Fruit fly (Drosophila melanogaster): ENCODE measurements around the gene CG31038.

Gene CG31038

DNA sequence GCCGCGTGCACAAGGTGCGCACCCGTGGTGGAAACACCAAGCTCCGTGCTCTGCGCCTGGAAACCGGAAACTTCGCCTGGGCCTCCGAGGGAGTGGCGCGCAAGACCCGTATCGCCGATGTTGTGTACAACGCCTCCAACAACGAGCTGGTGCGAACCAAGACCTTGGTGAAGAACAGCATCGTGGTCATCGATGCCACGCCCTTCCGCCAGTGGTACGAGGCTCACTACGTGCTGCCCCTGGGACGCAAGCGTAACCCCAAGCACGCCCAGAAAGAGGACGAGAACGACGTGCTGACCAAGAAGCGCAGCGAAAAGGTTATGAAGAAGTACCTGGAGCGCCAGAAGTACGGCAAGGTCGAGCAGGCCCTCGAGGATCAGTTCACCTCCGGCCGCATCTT, 14.1 kb upstream of the CG31038 start:
- no peak for TF ChIP-seq noc (tag; optimal IDR thresholded peaks at IDR 0.05)

DNA sequence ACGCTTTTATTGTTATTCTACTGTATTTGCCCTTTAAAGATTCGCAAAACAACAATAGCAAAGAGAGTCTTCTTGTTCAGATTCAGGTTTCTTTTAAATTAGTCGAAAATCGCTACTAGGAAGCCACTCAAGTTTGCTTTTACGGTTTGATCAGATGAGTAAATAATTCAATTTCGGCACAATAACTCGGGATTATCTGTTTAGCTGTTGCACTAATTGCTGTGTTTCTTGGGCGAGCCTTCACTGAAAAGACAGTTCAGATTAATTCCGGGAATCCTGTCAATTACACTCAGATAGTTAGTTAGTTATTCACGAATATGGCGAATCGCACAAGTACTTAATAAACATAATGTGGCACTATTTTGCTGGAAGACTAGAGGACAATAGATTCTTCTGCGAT, 10.2 kb upstream of the CG31038 start:
- peak; percentile 35 for TF ChIP-seq noc (tag; optimal IDR thresholded peaks at IDR 0.05)

DNA sequence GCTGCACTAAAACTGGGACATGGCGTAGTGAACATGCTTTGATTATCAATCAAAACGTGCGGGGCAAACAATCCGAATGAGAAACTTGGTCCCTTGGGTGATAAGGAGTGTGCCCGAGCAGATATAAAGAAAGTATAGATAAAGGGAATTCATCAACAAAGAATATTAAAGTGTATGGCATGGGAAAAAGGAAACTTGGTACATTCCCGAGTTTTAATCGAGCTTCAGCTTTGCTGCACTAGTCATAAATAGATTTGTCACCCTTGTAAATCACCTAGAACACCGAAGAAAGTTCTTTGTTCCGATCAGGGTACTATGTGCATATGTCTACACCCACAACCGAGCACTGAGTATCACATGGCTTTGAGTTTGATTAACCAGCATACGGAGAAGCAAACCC, 9.4 kb upstream of the CG31038 start:
- TF ChIP-seq noc (tag; optimal IDR thresholded peaks at IDR 0.05), result no peak

DNA sequence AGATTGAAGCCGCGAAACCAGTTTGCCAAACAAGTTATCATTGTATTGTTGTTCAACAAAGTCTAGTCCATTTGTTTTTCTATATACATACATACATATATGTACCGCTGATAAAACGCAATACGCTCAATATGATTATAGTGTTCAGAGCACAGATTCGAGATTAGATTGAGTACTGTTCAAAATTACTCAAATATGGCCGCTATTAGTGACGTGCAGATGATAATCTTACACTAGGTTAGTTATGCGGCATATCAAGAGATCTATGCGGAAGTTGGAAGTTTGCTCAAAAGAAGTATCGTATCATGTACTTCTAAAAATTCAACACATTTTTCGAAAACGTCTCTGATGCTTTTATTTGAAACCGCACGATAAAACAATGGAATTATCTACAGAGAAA, 9.0 kb upstream of the CG31038 start:
- TF ChIP-seq noc (tag; optimal IDR thresholded peaks at IDR 0.05), result no peak

DNA sequence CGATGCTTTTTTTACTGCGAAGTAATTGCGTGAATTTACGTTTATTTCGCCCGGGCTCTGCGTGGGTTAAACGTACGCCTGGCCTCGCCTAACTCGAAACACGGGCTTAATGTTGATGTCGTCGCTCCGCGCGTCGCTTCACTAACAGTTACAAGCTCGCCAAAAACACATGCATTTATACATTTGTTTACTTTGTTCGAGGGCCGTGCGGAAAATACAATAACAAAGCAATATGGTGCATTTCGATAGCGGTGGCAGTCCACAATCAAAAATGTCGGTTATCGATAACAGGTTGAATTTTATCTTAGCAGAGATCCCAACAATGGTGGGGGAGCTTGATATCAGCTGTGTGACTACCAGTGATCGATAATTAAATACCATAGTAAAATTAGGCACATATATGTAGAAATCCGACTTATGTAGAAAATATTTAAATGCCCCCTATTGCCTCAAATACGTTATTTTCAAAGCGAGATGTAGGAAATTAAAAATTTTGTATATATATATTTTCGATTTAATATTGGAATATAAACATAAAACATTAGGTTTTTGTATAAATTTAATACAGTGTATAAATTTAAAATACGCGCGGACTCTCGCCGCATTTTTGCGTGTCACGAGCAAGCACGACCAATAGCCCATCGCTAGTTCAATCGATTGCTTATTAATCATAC, 8.0 kb upstream of the CG31038 start, which contains the start of gene Zip99C:
Zip99C (minus strand) TSS at position 220 of the 674 bp plus-strand sequence.
- peak; percentile 26 for TF ChIP-seq noc (tag; optimal IDR thresholded peaks at IDR 0.05)

DNA sequence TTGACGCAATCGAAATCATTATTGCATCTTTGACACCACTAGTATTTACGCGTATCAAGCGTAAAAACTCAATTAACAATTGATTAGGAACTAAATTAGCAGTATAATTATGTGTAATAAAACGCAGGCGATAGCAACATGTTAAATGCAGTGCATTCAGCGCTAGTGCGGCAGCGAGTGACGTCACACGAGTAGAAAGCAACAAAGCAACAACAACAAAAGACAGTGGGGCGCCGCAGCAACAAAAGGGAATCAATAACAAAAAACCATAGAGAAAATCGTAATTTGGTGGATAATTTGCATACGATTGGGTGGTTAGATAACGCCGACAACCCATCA, 7.5 kb upstream of the CG31038 start, which contains the start of gene CG34133:
CG34133 (plus strand) TSS at position 16 of the 339 bp plus-strand sequence.
- no peak for TF ChIP-seq noc (tag; optimal IDR thresholded peaks at IDR 0.05)

DNA sequence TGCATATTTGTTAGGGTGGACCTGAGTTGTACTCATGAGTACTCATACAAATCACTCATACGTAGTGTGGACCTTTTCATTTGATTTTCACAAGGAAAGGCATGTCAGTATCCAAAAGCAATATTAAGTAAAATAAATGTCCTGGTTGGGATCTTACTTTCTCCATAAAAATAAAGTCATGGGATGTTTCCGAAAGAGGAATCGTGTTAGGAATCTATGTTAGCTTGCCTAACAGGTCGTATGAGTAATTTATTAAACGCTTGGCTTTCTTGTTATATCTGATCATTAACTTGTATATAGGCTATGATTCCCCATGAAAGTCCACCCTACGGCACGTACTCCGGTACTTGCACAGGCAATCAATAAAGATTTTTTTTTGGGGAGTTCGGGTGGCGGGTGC, 1.0 kb upstream of the CG31038 start:
- no peak for TF ChIP-seq noc (tag; optimal IDR thresholded peaks at IDR 0.05)

DNA sequence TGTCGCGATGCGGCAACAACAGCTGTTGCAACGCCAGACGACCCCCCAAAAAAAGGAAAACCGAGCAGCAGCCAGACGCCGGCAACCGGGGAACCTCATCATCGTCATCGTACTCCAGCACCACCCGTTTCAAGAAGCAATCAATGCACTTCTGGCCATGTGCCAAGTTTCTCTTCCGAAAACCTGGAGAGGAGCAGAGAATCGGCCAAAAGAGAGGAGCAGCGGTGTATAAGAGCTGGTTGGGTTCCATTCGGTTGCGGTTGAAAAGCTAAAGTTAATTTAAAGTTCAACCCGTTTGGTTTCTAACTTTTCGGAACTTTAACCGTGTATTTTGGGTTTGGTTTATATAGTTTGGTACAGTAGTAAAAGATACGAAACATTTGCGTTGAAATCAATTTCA, 627 bp upstream of the CG31038 start:
- TF ChIP-seq noc (tag; optimal IDR thresholded peaks at IDR 0.05), result no peak

DNA sequence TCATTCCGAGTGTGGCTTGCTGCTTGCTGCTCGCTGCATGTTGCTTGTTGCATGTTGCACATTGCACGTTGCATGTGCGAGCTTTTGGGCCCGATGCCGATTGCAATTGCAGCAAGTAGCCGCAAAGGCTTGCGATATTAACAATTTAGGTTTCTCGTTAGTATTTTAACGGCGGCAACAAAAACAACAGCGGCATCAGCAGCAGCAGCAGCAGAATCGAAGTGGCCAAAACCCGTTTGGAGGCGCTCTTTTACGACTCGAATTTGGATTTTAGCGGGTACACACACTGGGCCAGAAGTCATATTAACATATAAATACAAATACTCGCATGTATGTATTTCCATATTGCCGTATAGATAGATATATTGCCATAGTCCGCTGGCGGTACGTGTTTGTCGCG, 3.4 kb downstream of the CG31038 start:
- no peak for TF ChIP-seq noc (tag; optimal IDR thresholded peaks at IDR 0.05)

DNA sequence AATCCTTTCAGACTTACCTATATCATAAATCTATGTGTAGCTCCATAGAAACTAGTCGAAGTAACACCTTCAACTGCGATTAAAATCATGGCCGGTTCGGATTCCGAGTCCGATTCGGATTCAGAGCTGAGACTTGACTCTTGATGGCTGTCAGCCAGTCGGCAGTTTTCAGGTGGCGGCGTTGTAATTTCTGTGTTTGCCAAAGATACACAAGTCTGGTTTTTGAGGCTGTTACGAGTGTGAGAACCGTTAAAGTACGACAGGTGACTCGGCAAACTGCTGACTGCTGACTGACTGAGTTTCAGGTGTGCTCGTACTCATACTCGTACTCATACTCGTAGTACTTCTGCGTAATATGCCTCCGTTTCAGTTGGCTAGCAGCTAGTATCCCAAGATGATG, 14.3 kb downstream of the CG31038 start:
- no peak for TF ChIP-seq noc (tag; optimal IDR thresholded peaks at IDR 0.05)

DNA sequence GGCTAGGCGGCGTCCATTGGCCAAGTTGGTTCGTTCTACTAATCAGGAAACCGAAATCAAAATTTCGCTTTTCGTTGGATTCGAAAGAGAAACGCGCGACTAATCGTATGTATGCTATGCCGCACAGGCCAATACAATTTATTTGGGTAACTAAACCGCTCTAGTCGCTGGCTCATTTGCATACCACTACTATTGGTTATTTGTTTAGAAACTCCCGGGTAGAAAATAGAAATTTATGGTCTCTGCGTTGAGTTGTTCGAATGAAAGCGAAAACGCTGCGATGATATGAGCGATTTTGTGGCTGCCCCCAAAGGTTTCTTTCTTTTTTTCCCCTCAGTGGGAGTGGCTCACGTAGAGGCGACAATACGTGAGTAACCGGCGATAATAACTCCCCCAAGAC, 16.2 kb downstream of the CG31038 start:
- TF ChIP-seq noc (tag; optimal IDR thresholded peaks at IDR 0.05), result no peak

DNA sequence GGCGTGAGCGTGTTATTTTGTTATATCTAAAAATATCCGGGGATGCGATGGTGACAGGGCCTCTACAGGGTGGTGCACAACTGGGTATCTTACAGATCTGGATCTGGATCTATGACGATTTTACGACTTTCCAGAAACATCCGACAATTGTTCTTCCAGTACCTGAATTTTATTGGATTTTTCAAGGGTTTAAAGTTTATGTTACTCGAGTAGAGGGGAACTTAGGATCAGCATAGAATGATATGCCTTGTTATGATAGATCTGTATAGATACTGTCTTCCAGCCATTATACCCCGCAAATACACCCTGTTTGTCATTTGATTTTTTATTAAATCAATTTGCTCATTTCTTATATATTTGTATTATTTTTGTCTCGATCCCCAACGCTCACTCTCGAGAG, 17.5 kb downstream of the CG31038 start:
- TF ChIP-seq noc (tag; optimal IDR thresholded peaks at IDR 0.05), result peak; percentile 67

DNA sequence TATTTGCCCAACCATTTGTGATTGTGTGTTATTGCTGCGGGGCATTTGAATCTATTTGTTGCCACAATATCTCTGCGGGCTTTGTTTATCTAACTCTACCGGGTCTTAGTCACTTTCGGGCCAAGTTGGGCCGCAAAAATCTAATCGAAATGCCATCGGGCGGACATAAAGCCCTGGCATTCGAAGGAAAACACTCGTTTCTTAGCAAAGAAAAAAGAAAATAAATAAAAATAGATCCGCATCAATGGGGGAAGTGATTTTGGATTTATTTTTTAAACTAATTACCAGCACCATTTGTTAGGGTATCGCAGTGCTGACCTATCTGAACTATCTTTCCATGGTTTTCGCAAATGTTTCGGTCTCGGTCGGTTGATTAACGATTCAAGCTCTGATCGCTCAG, 21.7 kb downstream of the CG31038 start:
- peak; percentile 50 for TF ChIP-seq noc (tag; optimal IDR thresholded peaks at IDR 0.05)

DNA sequence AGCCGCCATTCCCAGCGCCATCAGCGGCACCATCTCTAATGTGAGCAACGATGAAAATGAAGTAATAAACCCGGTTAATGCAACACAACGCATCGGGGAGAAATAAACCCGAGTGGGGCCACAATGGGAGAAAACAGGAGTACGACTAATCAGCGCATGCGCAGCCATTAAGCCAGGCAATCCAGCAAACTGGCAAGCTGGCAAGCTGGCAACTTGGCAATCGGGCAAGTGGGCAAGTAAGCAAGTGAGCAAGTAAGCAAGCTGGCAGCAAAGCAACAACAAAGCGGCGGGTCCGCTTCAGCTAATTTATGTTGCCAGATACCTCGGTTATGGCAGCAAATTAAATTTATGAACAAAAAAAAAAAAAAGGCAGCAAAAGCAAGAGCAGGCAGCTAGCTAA, 22.8 kb downstream of the CG31038 start:
- TF ChIP-seq noc (tag; optimal IDR thresholded peaks at IDR 0.05), result no peak

DNA sequence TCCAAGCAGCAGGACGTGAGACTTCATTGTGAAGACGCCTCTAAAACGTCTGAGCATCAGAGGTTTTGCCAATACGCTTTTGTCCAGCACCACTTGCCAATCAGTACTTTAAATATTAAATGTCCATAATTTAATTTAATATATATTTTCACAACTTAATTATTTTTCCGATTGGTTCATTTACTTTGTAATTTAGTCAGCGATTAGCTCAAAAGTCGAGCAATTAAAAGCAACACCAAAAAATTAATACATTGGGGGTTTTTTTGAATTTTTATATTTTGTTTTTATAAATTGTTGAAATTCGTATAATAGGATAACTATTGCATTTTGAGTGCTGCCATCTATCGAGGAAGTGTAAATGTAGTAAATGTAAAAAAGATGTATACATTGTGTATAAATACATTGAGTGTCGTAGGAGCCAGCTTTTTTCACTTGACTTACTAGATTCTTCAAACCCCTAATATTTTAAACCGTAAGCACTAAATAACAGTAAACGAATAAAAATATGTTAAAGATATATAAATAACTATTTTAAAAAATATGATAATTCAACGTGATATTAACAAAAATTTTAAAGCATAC, 27.0 kb downstream of the CG31038 start, which contains the start of gene CG15517:
CG15517 (minus strand) TSS at position 51 of the 582 bp plus-strand sequence.
- TF ChIP-seq noc (tag; optimal IDR thresholded peaks at IDR 0.05), result no peak

DNA sequence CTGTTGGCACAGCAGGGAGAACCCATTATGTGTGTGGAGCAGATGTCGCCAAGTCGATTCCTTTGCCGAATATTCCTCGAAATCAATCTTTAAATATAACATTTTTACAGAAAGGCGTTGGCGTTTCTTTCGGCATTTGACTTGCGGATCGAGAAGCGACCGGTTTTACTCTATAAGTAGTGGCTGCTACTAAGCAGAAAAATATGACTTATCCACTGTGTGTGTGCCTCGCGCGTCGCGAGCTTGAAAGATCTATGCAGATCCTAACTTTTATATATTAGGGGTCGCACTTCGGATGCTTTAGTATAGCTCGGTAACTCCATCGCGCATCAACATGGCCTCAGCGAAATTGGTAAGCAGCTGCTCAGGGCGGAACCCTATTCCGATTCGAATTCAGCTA, 28.3 kb downstream of the CG31038 start, which contains the start of gene CG15515:
CG15515 (plus strand) TSS at position 301 of the 400 bp plus-strand sequence.
- no peak for TF ChIP-seq noc (tag; optimal IDR thresholded peaks at IDR 0.05)

DNA sequence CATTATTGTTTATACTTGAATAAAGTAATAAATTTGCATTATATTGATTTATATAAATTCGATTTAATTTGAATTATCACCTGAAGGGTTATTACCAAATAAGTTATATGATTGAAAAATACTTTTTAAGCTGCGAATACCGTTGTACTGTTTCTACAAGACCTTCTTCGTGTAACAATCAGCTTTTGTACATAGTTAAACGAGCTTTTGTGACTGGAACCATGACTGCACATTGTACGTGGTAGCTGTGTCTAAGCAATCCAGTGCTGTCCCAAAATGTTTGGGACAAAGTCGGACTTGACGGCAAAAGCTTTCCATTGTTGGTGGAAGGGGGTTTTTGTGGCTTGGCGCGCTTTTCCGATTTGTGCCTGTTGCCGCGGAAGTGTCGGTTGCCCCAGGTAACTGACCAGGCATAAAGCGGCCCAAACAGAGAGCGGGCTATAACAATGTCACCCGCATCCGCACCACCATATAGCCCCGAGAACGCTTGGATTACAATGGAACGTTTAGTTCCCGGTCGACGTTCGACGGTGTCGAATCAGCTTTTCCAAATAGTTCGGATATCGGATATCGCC, 30.8 kb downstream of the CG31038 start, which contains the start of gene CG31036:
CG31036 (plus strand) TSS at position 507 of the 575 bp plus-strand sequence.
- TF ChIP-seq noc (tag; optimal IDR thresholded peaks at IDR 0.05), result no peak

Data from whole organism, larva.